Worm (Caenorhabditis elegans) whole organism, L3 larva: ENCODE data around the gene C25E10.16.

Experiments used
- aly-2 ChIP-seq: fragments of 150-350 bp; optimal IDR thresholded peaks from 2 replicates; lab custom pipeline; 2014; ENCODE audit warnings: missing biosample characterization, missing genetic modification characterization
- ama-1 ChIP-seq: fragments of 150-350 bp; optimal IDR thresholded peaks from 2 replicates; lab custom pipeline; 2018
- ceh-28 ChIP-seq: fragments of 150-350 bp; optimal IDR thresholded peaks from 2 replicates; lab custom pipeline; 2014; ENCODE audit warnings: missing biosample characterization, missing genetic modification reagents, missing genetic modification characterization
- ceh-82 ChIP-seq: fragments of 150-350 bp; optimal IDR thresholded peaks from 2 replicates; lab custom pipeline; 2014; ENCODE audit warnings: missing biosample characterization, missing genetic modification characterization
- daf-12 ChIP-seq: fragments of 150-350 bp; optimal IDR thresholded peaks from 2 replicates; lab custom pipeline; 2014; ENCODE audit warnings: missing biosample characterization, missing genetic modification reagents, missing genetic modification characterization
- egl-27 ChIP-seq: sonication (generic microtip); optimal IDR thresholded peaks from 4 replicates; lab custom pipeline; 2017; ENCODE audit warnings: missing biosample characterization, missing genetic modification reagents, missing genetic modification characterization
- egl-5 ChIP-seq: fragments of 150-350 bp; optimal IDR thresholded peaks from 2 replicates; lab custom pipeline; 2017; ENCODE audit warnings: missing biosample characterization, missing genetic modification reagents, missing genetic modification characterization, inconsistent platforms
- elt-2 ChIP-seq: sonication (generic microtip); optimal IDR thresholded peaks from 2 replicates; lab custom pipeline; 2016; ENCODE audit warnings: missing genetic modification reagents, mild to moderate bottlenecking, missing genetic modification characterization, missing compliant biosample characterization
- elt-3 ChIP-seq, 3 experiments: fragments of 150-350 bp in 1 of 3; sonication (generic microtip) in 2 of 3; optimal IDR thresholded peaks; 2 replicates in 2 of 3; 4 replicates in 1 of 3; lab custom pipeline; 2014 to 2017; ENCODE audit warnings: missing biosample characterization in 3 of 3, missing genetic modification characterization in 3 of 3
- fkh-10 ChIP-seq: sonication (generic microtip); optimal IDR thresholded peaks from 2 replicates; lab custom pipeline; 2017; ENCODE audit warnings: missing biosample characterization, missing genetic modification reagents, missing genetic modification characterization
- fos-1 ChIP-seq: fragments of 150-350 bp; optimal IDR thresholded peaks from 2 replicates; lab custom pipeline; 2014; ENCODE audit warnings: missing biosample characterization, missing genetic modification characterization
- lin-39 ChIP-seq: fragments of 150-350 bp; optimal IDR thresholded peaks from 2 replicates; lab custom pipeline; 2018; ENCODE audit warnings: missing biosample characterization, missing genetic modification reagents, missing genetic modification characterization
- mdl-1 ChIP-seq: fragments of 150-350 bp; optimal IDR thresholded peaks from 2 replicates; lab custom pipeline; 2014; ENCODE audit warnings: missing biosample characterization, missing genetic modification characterization
- nhr-11 ChIP-seq: fragments of 150-350 bp; optimal IDR thresholded peaks from 2 replicates; lab custom pipeline; 2014; ENCODE audit warnings: missing biosample characterization, missing genetic modification characterization
- nhr-12 ChIP-seq: fragments of 150-350 bp; optimal IDR thresholded peaks from 2 replicates; lab custom pipeline; 2014; ENCODE audit warnings: missing biosample characterization, missing genetic modification characterization
- nhr-23 ChIP-seq: fragments of 150-350 bp; optimal IDR thresholded peaks from 2 replicates; lab custom pipeline; 2014; ENCODE audit warnings: missing biosample characterization, missing genetic modification reagents, missing genetic modification characterization
- nhr-237 ChIP-seq: fragments of 150-350 bp; optimal IDR thresholded peaks from 2 replicates; lab custom pipeline; 2014; ENCODE audit warnings: missing biosample characterization, missing genetic modification characterization
- nhr-25 ChIP-seq: sonication (generic microtip); optimal IDR thresholded peaks from 2 replicates; lab custom pipeline; 2017; ENCODE audit warnings: missing biosample characterization, missing genetic modification characterization
- nhr-28 ChIP-seq: fragments of 150-350 bp; optimal IDR thresholded peaks from 2 replicates; lab custom pipeline; 2014; ENCODE audit warnings: missing biosample characterization, missing genetic modification characterization
- nhr-43 ChIP-seq: sonication (generic microtip); optimal IDR thresholded peaks from 2 replicates; lab custom pipeline; 2016; ENCODE audit warnings: mild to moderate bottlenecking, missing genetic modification characterization, missing compliant biosample characterization; ENCODE audit not compliant: poor library complexity, severe bottlenecking
- nhr-67 ChIP-seq: fragments of 150-350 bp; optimal IDR thresholded peaks from 2 replicates; lab custom pipeline; 2014; ENCODE audit warnings: missing biosample characterization, missing genetic modification characterization
- nhr-76 ChIP-seq: fragments of 150-350 bp; sonication (generic microtip); optimal IDR thresholded peaks from 5 replicates; lab custom pipeline; 2014; ENCODE audit warnings: missing biosample characterization, missing genetic modification characterization
- pha-4 ChIP-seq: fragments of 150-350 bp; optimal IDR thresholded peaks from 2 replicates; lab custom pipeline; 2014; ENCODE audit warnings: missing biosample characterization, missing genetic modification reagents, missing genetic modification characterization
- sea-2 ChIP-seq: fragments of 150-350 bp; sonication (generic microtip); optimal IDR thresholded peaks from 4 replicates; lab custom pipeline; 2014; ENCODE audit warnings: missing biosample characterization, missing genetic modification reagents, missing genetic modification characterization
- snpc-4 ChIP-seq: fragments of 150-350 bp; optimal IDR thresholded peaks from 2 replicates; lab custom pipeline; 2014; ENCODE audit warnings: missing biosample characterization, missing genetic modification characterization
- unc-39 ChIP-seq: sonication (generic microtip); optimal IDR thresholded peaks from 4 replicates; lab custom pipeline; 2017; ENCODE audit warnings: missing biosample characterization, missing genetic modification characterization
- zag-1 ChIP-seq: fragments of 150-350 bp; optimal IDR thresholded peaks from 2 replicates; lab custom pipeline; 2014; ENCODE audit warnings: missing biosample characterization, missing genetic modification characterization
- ztf-11 ChIP-seq: fragments of 150-350 bp; optimal IDR thresholded peaks from 2 replicates; lab custom pipeline; 2014; ENCODE audit warnings: missing biosample characterization, missing genetic modification characterization
- ztf-4 ChIP-seq: fragments of 150-350 bp; optimal IDR thresholded peaks from 2 replicates; lab custom pipeline; 2014; ENCODE audit warnings: missing biosample characterization, missing genetic modification characterization

The C25E10.16 gene

ce11 chrV:9059468-9059867, at the start of gene C25E10.16, which contains the start of gene C25E10.13:
Gene C25E10.16, minus strand, starts transcription at chrV:9059568.
Gene C25E10.13, plus strand, starts transcription at chrV:9059723.
- no peak for TF ChIP-seq nhr-67
- TF ChIP-seq, all 47 proteins: peak for 0

DNA sequence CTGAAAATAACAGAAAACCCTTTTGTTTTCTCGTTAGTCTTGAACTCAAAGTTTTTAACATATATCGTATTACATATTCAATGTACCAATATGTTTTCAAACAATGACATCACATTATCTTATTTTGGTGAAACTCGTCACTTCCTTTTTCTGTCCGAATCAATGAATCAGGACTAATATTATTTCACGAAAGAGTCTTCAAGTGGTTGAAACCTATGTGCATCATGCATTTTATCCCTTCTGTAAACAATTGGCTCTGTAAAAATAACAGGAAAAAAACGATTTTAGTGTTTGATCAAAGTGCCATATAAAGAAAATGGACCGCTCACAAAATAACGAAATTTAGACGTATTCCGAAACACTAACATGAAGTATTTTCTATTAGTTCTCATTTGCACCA, 48.9 kb upstream of the C25E10.16 start, which contains the start of gene F21C10.18:
Gene F21C10.18, plus strand, starts transcription at position 301 of the 400 bp plus-strand sequence.
- TF ChIP-seq nhr-28 (tag; lab: Kevin White, UChicago) (no peak), fkh-10 (no peak), unc-39 (no peak), sea-2 (GFP tag; lab: Kevin White, UChicago) (no peak), ceh-28 (tag; lab: Kevin White, UChicago) (no peak), zag-1 (tag; lab: Kevin White, UChicago) (no peak), egl-5 (tag; lab: Kevin White, UChicago) (no peak), elt-3 (tag; optimal IDR thresholded peaks at IDR 0.05; lab: Kevin White, UChicago) (no peak), ama-1 (lab: Kevin White, UChicago) (no peak), lin-39 (tag; lab: Kevin White, UChicago) (no peak), elt-2 (tag; lab: Kevin White, UChicago) (no peak)

ce11 chrV:9101062-9101461, 41.7 kb upstream of the C25E10.16 start, which contains the start of gene frpr-6:
Gene frpr-6, minus strand, starts transcription at chrV:9101162.
- TF ChIP-seq egl-27 (tag; lab: Kevin White, UChicago): no peak
- TF ChIP-seq aly-2: no peak
- TF ChIP-seq nhr-43 (tag; lab: Kevin White, UChicago): no peak
- TF ChIP-seq nhr-23: no peak
- TF ChIP-seq nhr-12 (tag; lab: Kevin White, UChicago): no peak
- no peak for TF ChIP-seq nhr-11 (tag; lab: Kevin White, UChicago)
- TF ChIP-seq nhr-237 (tag; lab: Kevin White, UChicago): no peak

ce11 chrV:9098280-9098973, 39.1 kb upstream of the C25E10.16 start, which contains the start of gene F21C10.9:
Gene F21C10.9, minus strand, starts transcription at chrV:9098696.
- TF ChIP-seq elt-2 (tag; lab: Kevin White, UChicago) (peak; percentile 25), nhr-43 (tag; lab: Kevin White, UChicago) (no peak), pha-4 (tag; lab: Kevin White, UChicago) (peak; percentile 12)

DNA sequence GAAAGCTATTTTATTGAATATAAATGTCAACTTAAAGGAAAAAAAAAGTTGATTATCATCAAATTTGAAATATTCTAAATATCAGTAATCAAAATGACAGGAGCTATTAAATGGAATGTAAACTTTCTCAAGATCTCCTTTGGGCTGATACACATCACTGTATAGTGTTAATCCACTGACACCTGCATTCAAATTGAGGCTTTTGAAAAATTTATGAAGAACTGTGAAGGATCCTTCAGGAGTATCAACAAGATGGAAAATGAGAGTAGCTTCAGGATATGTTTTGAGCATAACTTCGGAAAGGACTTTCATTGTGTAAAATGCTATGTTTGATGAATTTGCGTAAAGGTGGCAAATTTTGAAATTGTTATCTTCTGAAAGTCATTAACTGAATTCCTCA, 37.8 kb upstream of the C25E10.16 start:
- no peak for TF ChIP-seq aly-2
- TF ChIP-seq ama-1 (lab: Kevin White, UChicago): no peak
- TF ChIP-seq fos-1 (tag; lab: Kevin White, UChicago): no peak
- no peak for TF ChIP-seq nhr-23
- no peak for TF ChIP-seq pha-4 (tag; lab: Kevin White, UChicago)
- no peak for TF ChIP-seq nhr-28 (tag; lab: Kevin White, UChicago)
- no peak for TF ChIP-seq ztf-11 (tag; lab: Kevin White, UChicago)
- TF ChIP-seq ceh-28 (tag; lab: Kevin White, UChicago): no peak
- TF ChIP-seq mdl-1 (tag; lab: Kevin White, UChicago): no peak
- TF ChIP-seq nhr-25: no peak
- no peak for TF ChIP-seq elt-3 (tag; optimal IDR thresholded peaks at IDR 0.05; lab: Kevin White, UChicago)
- TF ChIP-seq ztf-4 (tag; lab: Kevin White, UChicago): no peak
- TF ChIP-seq snpc-4 (tag; lab: Kevin White, UChicago): no peak
- no peak for TF ChIP-seq egl-27 (tag; lab: Kevin White, UChicago)
- no peak for TF ChIP-seq ceh-82 (tag; lab: Kevin White, UChicago)

ce11 chrV:9096674-9097073, 37.3 kb upstream of the C25E10.16 start:
- TF ChIP-seq nhr-76 (no peak), lin-39 (tag; lab: Kevin White, UChicago) (peak; percentile 20), zag-1 (tag; lab: Kevin White, UChicago) (no peak), daf-12 (tag; lab: Kevin White, UChicago) (no peak), ama-1 (lab: Kevin White, UChicago) (peak; percentile 55)
